Worm (Caenorhabditis elegans): ENCODE data around the gene ptr-8.
"Not testable (repeated sequence)": the region's sequence is repeated elsewhere in the genome, so short reads cannot be mapped to it uniquely, and the experiment has no call there.

Gene ptr-8

ce11 chrII:10915732-10916131, 26.7 kb downstream of the ptr-8 start, which contains the start of gene F44F4.9:
TSS of gene F44F4.9 (minus strand) at chrII:10915832.
- TF ChIP-seq F13H6.1 (tag; optimal IDR thresholded peaks at IDR 0.05) (no peak), unc-62 (GFP tag; optimal IDR thresholded peaks at IDR 0.05) (no peak), ztf-11 (tag; optimal IDR thresholded peaks at IDR 0.05) (no peak), unc-39 (tag; optimal IDR thresholded peaks at IDR 0.05) (no peak)

- no peak for TF ChIP-seq nhr-21 (tag; optimal IDR thresholded peaks at IDR 0.05)
- TF ChIP-seq ztf-4 (tag; optimal IDR thresholded peaks at IDR 0.05): no peak
- TF ChIP-seq mdl-1 (tag; optimal IDR thresholded peaks at IDR 0.05): no peak
- no peak for TF ChIP-seq elt-1 (tag; optimal IDR thresholded peaks at IDR 0.05)
- no peak for TF ChIP-seq peb-1 (tag; optimal IDR thresholded peaks at IDR 0.05)
- no peak for TF ChIP-seq nhr-11 (tag; optimal IDR thresholded peaks at IDR 0.05)
- no peak for TF ChIP-seq C34F6.9 (tag; optimal IDR thresholded peaks at IDR 0.05)
- no peak for TF ChIP-seq Y55F3AM.14 (GFP tag; optimal IDR thresholded peaks at IDR 0.05)
- no peak for TF ChIP-seq ztf-1 (GFP tag; conservative IDR thresholded peaks at IDR 0.05)
- TF ChIP-seq crh-2 (tag; optimal IDR thresholded peaks at IDR 0.05): no peak
- TF ChIP-seq R02D3.7 (tag; optimal IDR thresholded peaks at IDR 0.05): no peak
Measured at ce11 chrII:10917174-10917573, 28.1 kb downstream of the ptr-8 start, which contains the start of gene F44F4.10. TSS of gene F44F4.10 (minus strand) at chrII:10917274.

- TF ChIP-seq fos-1 (tag; optimal IDR thresholded peaks at IDR 0.05): peak; percentile 60
- no peak for TF ChIP-seq sma-3 (GFP tag; optimal IDR thresholded peaks at IDR 0.05)
- no peak for TF ChIP-seq elt-1 (tag; optimal IDR thresholded peaks at IDR 0.05)
Measured at ce11 chrII:10918293-10918756, 29.2 kb downstream of the ptr-8 start, which contains the start of gene tba-4. TSS of gene tba-4 (plus strand) at chrII:10918706.

ce11 chrII:10922874-10923273, 33.8 kb downstream of the ptr-8 start, which contains the start of gene Y19D2B.1:
TSS of gene Y19D2B.1 (minus strand) at chrII:10922974.
- not testable (repeated sequence) for TF ChIP-seq unc-62 (GFP tag; optimal IDR thresholded peaks at IDR 0.05); nhr-25 (tag; optimal IDR thresholded peaks at IDR 0.05); lsy-2 (tag; optimal IDR thresholded peaks at IDR 0.05)

- TF ChIP-seq lin-13 (GFP tag; optimal IDR thresholded peaks at IDR 0.05): no peak
- TF ChIP-seq nhr-12 (tag; optimal IDR thresholded peaks at IDR 0.05): no peak
- no peak for TF ChIP-seq mbf-1 (tag; optimal IDR thresholded peaks at IDR 0.05)
Measured at ce11 chrII:10923948-10924347, 34.9 kb downstream of the ptr-8 start, which contains the start of gene Y19D2B.2. TSS of gene Y19D2B.2 (plus strand) at chrII:10924248.

ce11 chrII:10924669-10925068, 35.6 kb downstream of the ptr-8 start:
- TF ChIP-seq gmeb-1 (tag; optimal IDR thresholded peaks at IDR 0.05): peak; percentile 38
- TF ChIP-seq lin-11 (tag; optimal IDR thresholded peaks at IDR 0.05): no peak
- TF ChIP-seq alr-1 (tag; optimal IDR thresholded peaks at IDR 0.05): no peak
- TF ChIP-seq crh-2 (tag; optimal IDR thresholded peaks at IDR 0.05): peak; percentile 63
- TF ChIP-seq blmp-1 (tag; optimal IDR thresholded peaks at IDR 0.05; ENCODE audit: insufficient read depth): no peak
- TF ChIP-seq unc-62 (GFP tag; optimal IDR thresholded peaks at IDR 0.05): no peak
- no peak for TF ChIP-seq ama-1 (optimal IDR thresholded peaks at IDR 0.05)
- no peak for TF ChIP-seq lin-13 (GFP tag; optimal IDR thresholded peaks at IDR 0.05)
- no peak for TF ChIP-seq Y55F3AM.14 (GFP tag; optimal IDR thresholded peaks at IDR 0.05)
- no peak for TF ChIP-seq zag-1 (tag; optimal IDR thresholded peaks at IDR 0.05)
- TF ChIP-seq peb-1 (tag; optimal IDR thresholded peaks at IDR 0.05): no peak
- no peak for TF ChIP-seq mab-5 (tag; optimal IDR thresholded peaks at IDR 0.05)
- no peak for TF ChIP-seq aly-2 (tag; optimal IDR thresholded peaks at IDR 0.05)
- TF ChIP-seq mdl-1 (tag; optimal IDR thresholded peaks at IDR 0.05): no peak
- TF ChIP-seq ZK546.5 (tag; optimal IDR thresholded peaks at IDR 0.05): no peak
- TF ChIP-seq fos-1 (tag; optimal IDR thresholded peaks at IDR 0.05): peak; percentile 96
- no peak for TF ChIP-seq nhr-11 (tag; optimal IDR thresholded peaks at IDR 0.05)
- no peak for TF ChIP-seq ztf-11 (tag; optimal IDR thresholded peaks at IDR 0.05)
- TF ChIP-seq lsy-2 (tag; optimal IDR thresholded peaks at IDR 0.05): peak in 1 of 2 experiments; percentile 36
- no peak for TF ChIP-seq nhr-12 (tag; optimal IDR thresholded peaks at IDR 0.05)
- TF ChIP-seq sma-9 (GFP tag; optimal IDR thresholded peaks at IDR 0.05): peak; percentile 82
- TF ChIP-seq sma-9 (tag; optimal IDR thresholded peaks at IDR 0.05): no peak
- no peak for TF ChIP-seq nhr-23 (tag; optimal IDR thresholded peaks at IDR 0.05)
- TF ChIP-seq egl-27 (tag; optimal IDR thresholded peaks at IDR 0.05): no peak
- TF ChIP-seq sma-3 (GFP tag; optimal IDR thresholded peaks at IDR 0.05): peak; percentile 59
- no peak for TF ChIP-seq nhr-6 (tag; optimal IDR thresholded peaks at IDR 0.05)
- TF ChIP-seq snpc-4 (tag; optimal IDR thresholded peaks at IDR 0.05): no peak
- TF ChIP-seq mbf-1 (tag; optimal IDR thresholded peaks at IDR 0.05): no peak
- peak; percentile 17 for TF ChIP-seq nhr-21 (tag; optimal IDR thresholded peaks at IDR 0.05)

Data from whole organism, L2 larva.